Worm (Caenorhabditis elegans) whole organism, early embryonic: ENCODE results near the gene fbxc-18.
"Not testable (repeated sequence)": the region's sequence is repeated elsewhere in the genome, so short reads cannot be mapped to it uniquely, and the experiment has no call there.

Source experiments
- B0310.2 ChIP-seq: sonication (generic microtip); optimal IDR thresholded peaks from 2 replicates; lab custom pipeline; 2016; ENCODE audit warnings: mild to moderate bottlenecking, missing genetic modification characterization, missing compliant biosample characterization
- F13C5.2 ChIP-seq: sonication (generic microtip); optimal IDR thresholded peaks from 2 replicates; lab custom pipeline; 2017; ENCODE audit warnings: mild to moderate bottlenecking, missing genetic modification characterization, inconsistent platforms, missing compliant biosample characterization
- aly-1 ChIP-seq: sonication (generic microtip); optimal IDR thresholded peaks from 2 replicates; lab custom pipeline; 2016; ENCODE audit warnings: missing genetic modification characterization, missing compliant biosample characterization
- ama-1 ChIP-seq: fragments of 150-350 bp; optimal IDR thresholded peaks from 2 replicates; lab custom pipeline; 2014
- ceh-13 ChIP-seq: fragments of 200-800 bp; sonication (Bioruptor generic); optimal IDR thresholded peaks from 2 replicates; lab custom pipeline; 2018; ENCODE audit warnings: mild to moderate bottlenecking, missing genetic modification characterization, missing compliant biosample characterization
- ceh-36 ChIP-seq: sonication (generic microtip); optimal IDR thresholded peaks from 2 replicates; lab custom pipeline; 2016; ENCODE audit warnings: missing genetic modification characterization, inconsistent platforms, missing compliant biosample characterization
- ets-7 ChIP-seq: sonication (generic microtip); optimal IDR thresholded peaks from 2 replicates; lab custom pipeline; 2016; ENCODE audit warnings: missing genotype, missing genetic modification characterization, missing compliant biosample characterization
- flt-1 ChIP-seq: fragments of 200-800 bp; sonication (Bioruptor generic); IDR thresholded peaks from 2 replicates; pipeline ENCODE4 v1.3.6; 2022; ENCODE audit warnings: missing genetic modification characterization, missing compliant biosample characterization
- hmbx-1 ChIP-seq: sonication (generic microtip); optimal IDR thresholded peaks from 2 replicates; lab custom pipeline; 2016; ENCODE audit warnings: mild to moderate bottlenecking, missing genetic modification characterization, missing compliant biosample characterization
- hmg-4 ChIP-seq: fragments of 200-800 bp; sonication (Bioruptor generic); optimal IDR thresholded peaks from 2 replicates; lab custom pipeline; 2018; ENCODE audit warnings: mild to moderate bottlenecking, missing genetic modification characterization, missing compliant biosample characterization
- hnd-1 ChIP-seq: sonication (generic microtip); optimal IDR thresholded peaks from 2 replicates; lab custom pipeline; 2016; ENCODE audit warnings: missing genetic modification characterization, missing compliant biosample characterization
- pes-1 ChIP-seq: fragments of 200-800 bp; sonication (Bioruptor generic); IDR thresholded peaks from 2 replicates; pipeline ENCODE4 v1.3.6; 2022; ENCODE audit warnings: missing genetic modification reagents, missing genetic modification characterization, missing compliant biosample characterization
- scrt-1 ChIP-seq: fragments of 200-800 bp; sonication (Bioruptor generic); IDR thresholded peaks from 2 replicates; pipeline ENCODE4 v1.3.6; 2022; ENCODE audit warnings: missing genetic modification characterization, missing compliant biosample characterization
- sea-1 ChIP-seq: fragments of 200-800 bp; sonication (Bioruptor generic); conservative IDR thresholded peaks from 2 replicates; pipeline ENCODE4 v1.3.6; 2022; ENCODE audit warnings: missing genetic modification characterization, missing compliant biosample characterization
- tbx-11 ChIP-seq: fragments of 200-800 bp; sonication (Bioruptor generic); IDR thresholded peaks from 2 replicates; pipeline ENCODE4 v1.3.6; 2022; ENCODE audit warnings: missing genetic modification characterization, missing compliant biosample characterization
- tbx-37 ChIP-seq: fragments of 200-800 bp; sonication (Bioruptor generic); conservative IDR thresholded peaks from 2 replicates; pipeline ENCODE4 v1.3.6; 2022; ENCODE audit warnings: missing genetic modification reagents, missing genetic modification characterization, missing compliant biosample characterization
- tra-4 ChIP-seq: sonication (generic microtip); optimal IDR thresholded peaks from 2 replicates; lab custom pipeline; 2017; ENCODE audit warnings: missing genetic modification characterization, missing compliant biosample characterization

Gene fbxc-18

DNA sequence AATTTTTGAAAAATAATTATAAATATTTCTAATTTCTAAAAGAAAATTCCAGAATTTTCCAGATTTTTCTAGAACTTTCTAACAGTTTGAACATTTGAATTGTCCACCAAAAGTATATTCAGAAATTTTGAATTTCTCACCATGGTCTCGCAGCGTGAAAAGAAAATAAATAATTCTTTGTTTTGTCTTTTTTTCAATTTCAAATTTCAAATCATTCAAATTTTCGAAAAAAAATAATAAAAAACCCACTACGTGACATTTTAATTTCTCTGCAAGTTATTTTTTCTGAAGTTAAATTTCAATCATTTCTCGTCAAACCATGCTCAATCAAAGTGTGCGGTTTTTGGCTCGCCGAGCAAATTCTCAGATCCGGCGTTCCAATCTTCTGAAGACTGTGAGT is 34.1 kb downstream of the fbxc-18 start, which contains the start of gene acs-15:
TSS of gene acs-15 (plus strand) at position 301 of the 400 bp plus-strand sequence.
- TF ChIP-seq pes-1 (GFP tag; lab: Robert Waterston, UW) (no peak), ets-7 (no peak), tbx-11 (no peak), B0310.2 (tag; lab: Kevin White, UChicago) (no peak), ama-1 (lab: Kevin White, UChicago) (no peak), sea-1 (GFP tag; lab: Robert Waterston, UW) (no peak), scrt-1 (GFP tag; lab: Robert Waterston, UW) (no peak), tbx-37 (no peak), ceh-36 (no peak)

DNA sequence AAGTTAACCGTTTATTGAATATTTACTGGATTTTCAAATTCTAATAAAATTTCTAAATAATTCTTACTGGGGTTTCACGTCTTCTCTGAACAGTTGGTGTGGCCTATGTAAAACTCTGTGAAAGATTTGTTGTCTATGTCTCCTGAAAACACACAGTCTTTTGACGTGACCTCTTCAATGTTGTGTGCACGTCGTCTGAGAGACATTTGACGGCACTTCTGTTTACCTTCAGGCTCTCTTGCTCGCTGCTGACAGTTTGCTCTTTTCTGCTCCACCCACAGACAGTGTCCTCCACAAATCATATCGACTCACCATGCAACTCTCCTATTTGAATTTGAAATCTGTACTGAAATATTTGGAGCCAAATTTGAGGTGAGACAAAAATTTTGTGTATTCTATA is 36.0 kb downstream of the fbxc-18 start, which contains the start of gene fbxc-34:
TSS of gene fbxc-34 (plus strand) at position 301 of the 400 bp plus-strand sequence.
- not testable (repeated sequence) for TF ChIP-seq F13C5.2 (tag; lab: Kevin White, UChicago); hmbx-1 (tag; lab: Kevin White, UChicago); scrt-1 (GFP tag; lab: Robert Waterston, UW)

DNA sequence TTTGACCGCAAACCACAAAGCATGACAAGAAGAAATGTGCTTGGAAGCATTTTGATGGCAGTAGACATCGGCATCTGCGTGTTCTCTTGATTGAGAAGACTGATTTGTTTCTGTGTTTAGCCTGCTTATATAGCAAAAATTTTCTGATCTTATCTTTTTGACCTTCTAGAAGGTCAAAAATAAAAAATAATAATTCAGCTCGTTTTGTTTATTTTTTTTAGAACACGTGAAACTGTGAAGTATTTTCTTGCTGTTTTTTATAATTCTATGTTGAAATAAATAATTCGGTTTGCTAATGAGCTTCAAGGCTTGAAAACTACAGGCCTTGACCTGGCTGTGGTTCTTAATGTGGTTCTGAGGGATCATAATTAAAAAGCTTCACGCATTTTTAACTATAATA is 39.5 kb downstream of the fbxc-18 start, which contains the start of gene R07C3.13:
TSS of gene R07C3.13 (minus strand) at position 101 of the 400 bp plus-strand sequence.
- no peak for TF ChIP-seq tbx-11
- no peak for TF ChIP-seq ceh-36
- no peak for TF ChIP-seq hmg-4 (GFP tag; lab: Kevin White, UChicago)
- no peak for TF ChIP-seq scrt-1 (GFP tag; lab: Robert Waterston, UW)
- no peak for TF ChIP-seq ets-7
- TF ChIP-seq ama-1 (lab: Kevin White, UChicago), result no peak
- no peak for TF ChIP-seq hnd-1 (tag; lab: Kevin White, UChicago)
- TF ChIP-seq hmbx-1 (tag; lab: Kevin White, UChicago), result no peak
- no peak for TF ChIP-seq B0310.2 (tag; lab: Kevin White, UChicago)
- TF ChIP-seq ceh-13, result no peak
- TF ChIP-seq tbx-37, result no peak
- TF ChIP-seq sea-1 (GFP tag; lab: Robert Waterston, UW), result no peak
- TF ChIP-seq tra-4 (tag; lab: Kevin White, UChicago), result no peak
- no peak for TF ChIP-seq F13C5.2 (tag; lab: Kevin White, UChicago)
- no peak for TF ChIP-seq pes-1 (GFP tag; lab: Robert Waterston, UW)
- TF ChIP-seq aly-1 (tag; lab: Kevin White, UChicago), result no peak
- TF ChIP-seq flt-1 (GFP tag; lab: Robert Waterston, UW), result no peak

DNA sequence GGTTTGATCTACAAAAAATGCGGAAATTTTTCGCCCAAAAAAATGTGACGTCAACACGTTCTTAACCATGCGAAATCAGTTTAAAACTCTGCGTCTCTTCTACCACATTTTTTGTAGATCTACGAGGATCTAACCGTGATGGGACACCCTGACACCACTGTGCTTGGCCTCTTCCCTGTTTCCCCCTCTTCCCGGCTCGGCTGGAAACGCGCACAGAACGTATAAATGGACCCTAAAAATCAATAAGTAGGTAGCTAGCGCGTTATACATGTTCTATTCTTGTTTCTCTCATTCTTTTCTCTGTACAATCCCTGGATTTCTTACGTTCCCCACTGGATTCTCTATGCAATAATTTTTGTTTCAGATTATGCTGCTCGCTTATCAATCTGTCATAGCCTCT is 43.3 kb downstream of the fbxc-18 start, which contains the start of gene fbxc-28:
TSS of gene fbxc-28 (plus strand) at position 301 of the 400 bp plus-strand sequence.
- no peak for TF ChIP-seq scrt-1 (GFP tag; lab: Robert Waterston, UW)
- no peak for TF ChIP-seq flt-1 (GFP tag; lab: Robert Waterston, UW)
- no peak for TF ChIP-seq tra-4 (tag; lab: Kevin White, UChicago)
- no peak for TF ChIP-seq pes-1 (GFP tag; lab: Robert Waterston, UW)
- no peak for TF ChIP-seq aly-1 (tag; lab: Kevin White, UChicago)
- no peak for TF ChIP-seq tbx-11
- no peak for TF ChIP-seq hmg-4 (GFP tag; lab: Kevin White, UChicago)
- no peak for TF ChIP-seq F13C5.2 (tag; lab: Kevin White, UChicago)
- no peak for TF ChIP-seq ceh-13
- TF ChIP-seq B0310.2 (tag; lab: Kevin White, UChicago), result no peak
- TF ChIP-seq sea-1 (GFP tag; lab: Robert Waterston, UW), result no peak
- TF ChIP-seq ceh-36, result no peak
- no peak for TF ChIP-seq hnd-1 (tag; lab: Kevin White, UChicago)
- TF ChIP-seq ets-7, result no peak
- TF ChIP-seq hmbx-1 (tag; lab: Kevin White, UChicago), result no peak
- no peak for TF ChIP-seq tbx-37
- no peak for TF ChIP-seq ama-1 (lab: Kevin White, UChicago)

DNA sequence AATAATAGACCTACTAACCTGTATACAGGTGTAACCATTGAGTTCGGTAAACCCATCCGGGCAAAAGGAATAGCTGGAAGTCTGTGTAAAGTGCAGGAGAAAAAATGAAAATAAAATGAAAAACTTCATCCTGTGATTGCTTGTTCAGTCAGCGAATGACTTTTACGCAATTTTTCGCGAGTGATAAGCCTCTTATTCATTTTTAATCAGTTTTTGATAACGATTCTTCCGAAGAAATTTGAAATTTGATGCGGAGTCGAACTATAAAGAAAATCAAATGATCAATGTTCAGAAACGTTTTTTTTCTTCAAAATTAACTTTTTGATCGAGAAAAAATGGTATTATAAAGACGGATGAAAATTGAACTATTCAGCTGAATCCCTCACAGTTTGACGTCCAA is 44.1 kb downstream of the fbxc-18 start:
- no peak for TF ChIP-seq hmg-4 (GFP tag; lab: Kevin White, UChicago)
- no peak for TF ChIP-seq hmbx-1 (tag; lab: Kevin White, UChicago)
- no peak for TF ChIP-seq aly-1 (tag; lab: Kevin White, UChicago)
- no peak for TF ChIP-seq sea-1 (GFP tag; lab: Robert Waterston, UW)
- no peak for TF ChIP-seq flt-1 (GFP tag; lab: Robert Waterston, UW)
- TF ChIP-seq tra-4 (tag; lab: Kevin White, UChicago), result no peak

DNA sequence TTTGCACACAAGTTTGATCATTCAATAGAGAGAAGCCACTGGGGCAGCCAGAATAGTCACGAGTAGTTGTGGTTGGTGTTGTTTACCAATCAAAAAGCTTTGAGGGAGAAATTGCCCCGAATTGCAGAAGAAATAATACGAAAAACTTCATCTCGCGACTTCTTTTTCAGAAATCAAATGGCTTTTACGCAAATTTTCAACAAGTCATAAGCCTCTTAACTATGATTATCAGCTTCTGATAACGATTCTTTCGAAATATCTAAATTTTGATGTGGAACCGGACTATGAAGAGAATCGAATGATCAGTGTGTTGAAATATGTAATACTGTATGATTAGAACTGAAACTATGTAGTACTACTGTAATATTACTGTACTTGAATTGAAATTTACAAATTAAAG is 46.5 kb downstream of the fbxc-18 start:
- TF ChIP-seq tbx-37 (no peak), hmbx-1 (tag; lab: Kevin White, UChicago) (no peak), ama-1 (lab: Kevin White, UChicago) (no peak), sea-1 (GFP tag; lab: Robert Waterston, UW) (no peak), aly-1 (tag; lab: Kevin White, UChicago) (no peak), ceh-13 (no peak), pes-1 (GFP tag; lab: Robert Waterston, UW) (no peak), ceh-36 (no peak), tbx-11 (no peak), ets-7 (no peak), hmg-4 (GFP tag; lab: Kevin White, UChicago) (no peak), flt-1 (GFP tag; lab: Robert Waterston, UW) (no peak), F13C5.2 (tag; lab: Kevin White, UChicago) (no peak), tra-4 (tag; lab: Kevin White, UChicago) (no peak), B0310.2 (tag; lab: Kevin White, UChicago) (no peak), hnd-1 (tag; lab: Kevin White, UChicago) (no peak), scrt-1 (GFP tag; lab: Robert Waterston, UW) (no peak)

DNA sequence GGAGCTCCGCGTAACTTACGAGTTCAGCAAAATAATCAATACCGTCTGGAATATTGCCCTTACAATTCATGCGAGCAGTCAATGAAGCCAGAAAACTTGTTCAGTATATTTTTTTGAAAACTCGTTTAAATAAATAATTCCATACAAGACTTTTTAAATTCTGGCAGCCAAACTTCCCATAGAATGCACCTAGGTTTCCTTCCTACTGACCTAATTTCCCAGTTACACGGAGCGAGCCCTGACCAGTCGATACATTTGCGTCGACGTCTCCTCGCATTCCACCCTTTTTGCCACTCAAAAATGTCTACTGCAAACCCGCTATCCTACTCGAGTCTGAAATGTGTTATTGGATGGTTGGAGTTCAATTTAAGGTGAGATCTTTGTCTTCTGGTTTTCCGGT is 49.5 kb downstream of the fbxc-18 start, which contains the start of gene fbxc-30:
TSS of gene fbxc-30 (plus strand) at position 301 of the 400 bp plus-strand sequence.
- TF ChIP-seq sea-1 (GFP tag; lab: Robert Waterston, UW) (no peak), hmg-4 (GFP tag; lab: Kevin White, UChicago) (no peak), tra-4 (tag; lab: Kevin White, UChicago) (no peak), hmbx-1 (tag; lab: Kevin White, UChicago) (no peak), F13C5.2 (tag; lab: Kevin White, UChicago) (no peak), hnd-1 (tag; lab: Kevin White, UChicago) (no peak), aly-1 (tag; lab: Kevin White, UChicago) (no peak), flt-1 (GFP tag; lab: Robert Waterston, UW) (no peak), ceh-13 (no peak)
